Fruit fly (Drosophila melanogaster): ENCODE results near the gene Cht5.

- TF ChIP-seq ovo (GFP tag; optimal IDR thresholded peaks at IDR 0.05) (no peak), Clk (GFP tag; optimal IDR thresholded peaks at IDR 0.05) (no peak), CG11617 (GFP tag; optimal IDR thresholded peaks at IDR 0.05) (no peak), CG7045 (GFP tag; optimal IDR thresholded peaks at IDR 0.05) (no peak), pad (GFP tag; optimal IDR thresholded peaks at IDR 0.05) (no peak), CG12768 (GFP tag; optimal IDR thresholded peaks at IDR 0.05) (no peak)
These were observed 34.9 kb downstream of the Cht5 start for dm6 chr3R:13802057-13802817.
